Worm (Caenorhabditis elegans) whole organism, L2 larva: Measurements from ENCODE around the gene rbm-39.

Experiments
- C34F6.9 ChIP-seq: fragments of 150-350 bp; optimal IDR thresholded peaks from 2 replicates; lab custom pipeline; 2014; ENCODE audit warnings: missing biosample characterization, missing genetic modification characterization
- F13H6.1 ChIP-seq: sonication (generic microtip); optimal IDR thresholded peaks from 2 replicates; lab custom pipeline; 2016; ENCODE audit warnings: missing genetic modification characterization, missing compliant biosample characterization
- Y55F3AM.14 ChIP-seq: fragments of 200-800 bp; sonication (Bioruptor generic); optimal IDR thresholded peaks from 2 replicates; lab custom pipeline; 2018; ENCODE audit warnings: mild to moderate bottlenecking, missing genetic modification characterization, missing compliant biosample characterization
- alr-1 ChIP-seq: fragments of 150-350 bp; optimal IDR thresholded peaks from 2 replicates; lab custom pipeline; 2014; ENCODE audit warnings: missing biosample characterization, missing genetic modification characterization
- aly-2 ChIP-seq: fragments of 150-350 bp; optimal IDR thresholded peaks from 2 replicates; lab custom pipeline; 2014; ENCODE audit warnings: missing biosample characterization, missing genetic modification characterization
- ama-1 ChIP-seq: fragments of 150-350 bp; optimal IDR thresholded peaks from 2 replicates; lab custom pipeline; 2018; ENCODE audit warnings: inconsistent platforms
- blmp-1 ChIP-seq: sonication (generic microtip); optimal IDR thresholded peaks from 2 replicates; lab custom pipeline; 2017; ENCODE audit warnings: missing genetic modification characterization, mild to moderate bottlenecking, missing compliant biosample characterization, antibody characterized with exemption, moderate library complexity; ENCODE audit not compliant: insufficient read depth
- crh-2 ChIP-seq: sonication (generic microtip); optimal IDR thresholded peaks from 2 replicates; lab custom pipeline; 2017; ENCODE audit warnings: missing biosample characterization, missing genetic modification characterization
- dmd-4 ChIP-seq: sonication (generic microtip); optimal IDR thresholded peaks from 2 replicates; lab custom pipeline; 2017; ENCODE audit warnings: missing biosample characterization, missing genetic modification characterization
- elt-1 ChIP-seq: fragments of 150-350 bp; optimal IDR thresholded peaks from 2 replicates; lab custom pipeline; 2014; ENCODE audit warnings: missing biosample characterization, missing genetic modification characterization
- elt-3 ChIP-seq: sonication (generic microtip); optimal IDR thresholded peaks from 2 replicates; lab custom pipeline; 2017; ENCODE audit warnings: missing biosample characterization, missing genetic modification characterization
- gmeb-1 ChIP-seq: fragments of 150-350 bp; optimal IDR thresholded peaks from 2 replicates; lab custom pipeline; 2014; ENCODE audit warnings: missing biosample characterization, missing genetic modification characterization
- lin-11 ChIP-seq: fragments of 150-350 bp; sonication (generic microtip); optimal IDR thresholded peaks from 2 replicates; lab custom pipeline; 2014; ENCODE audit warnings: missing biosample characterization, missing genetic modification characterization, inconsistent platforms, mixed read lengths
- lin-13 ChIP-seq: fragments of 150-350 bp; optimal IDR thresholded peaks from 2 replicates; lab custom pipeline; 2014; ENCODE audit warnings: missing biosample characterization, missing genetic modification reagents, missing genetic modification characterization
- lin-39 ChIP-seq: fragments of 150-350 bp; optimal IDR thresholded peaks from 2 replicates; lab custom pipeline; 2014; ENCODE audit warnings: missing biosample characterization, missing genetic modification reagents, missing genetic modification characterization
- lsy-2 ChIP-seq, 2 experiments: fragments of 150-350 bp in 1 of 2; sonication (generic microtip) in 1 of 2; optimal IDR thresholded peaks; 2 replicates each; lab custom pipeline; 2014 to 2017; ENCODE audit warnings: missing biosample characterization in 2 of 2, missing genetic modification characterization in 2 of 2
- mab-5 ChIP-seq: fragments of 150-350 bp; optimal IDR thresholded peaks from 2 replicates; lab custom pipeline; 2014; ENCODE audit warnings: missing biosample characterization, missing genetic modification characterization
- mdl-1 ChIP-seq, 2 experiments: fragments of 150-350 bp in 1 of 2; sonication (generic microtip) in 1 of 2; optimal IDR thresholded peaks; 2 replicates each; lab custom pipeline; 2017; ENCODE audit warnings: missing biosample characterization in 2 of 2, missing genetic modification characterization in 2 of 2
- nhr-10 ChIP-seq: sonication (generic microtip); optimal IDR thresholded peaks from 2 replicates; lab custom pipeline; 2017; ENCODE audit warnings: missing biosample characterization, missing genetic modification characterization
- nhr-11 ChIP-seq: fragments of 150-350 bp; optimal IDR thresholded peaks from 2 replicates; lab custom pipeline; 2014; ENCODE audit warnings: missing biosample characterization, missing genetic modification characterization
- nhr-12 ChIP-seq: fragments of 150-350 bp; optimal IDR thresholded peaks from 2 replicates; lab custom pipeline; 2014; ENCODE audit warnings: missing biosample characterization, missing genetic modification characterization
- nhr-129 ChIP-seq: fragments of 150-350 bp; optimal IDR thresholded peaks from 2 replicates; lab custom pipeline; 2014; ENCODE audit warnings: missing biosample characterization, missing genetic modification characterization
- nhr-23 ChIP-seq: fragments of 150-350 bp; optimal IDR thresholded peaks from 2 replicates; lab custom pipeline; 2014; ENCODE audit warnings: missing biosample characterization, missing genetic modification reagents, missing genetic modification characterization
- nhr-237 ChIP-seq: fragments of 150-350 bp; optimal IDR thresholded peaks from 2 replicates; lab custom pipeline; 2014; ENCODE audit warnings: missing biosample characterization, missing genetic modification characterization
- nhr-25 ChIP-seq: fragments of 150-350 bp; sonication (generic microtip); optimal IDR thresholded peaks from 3 replicates; lab custom pipeline; 2014; ENCODE audit warnings: missing biosample characterization, missing genetic modification characterization
- nhr-6 ChIP-seq: fragments of 150-350 bp; optimal IDR thresholded peaks from 2 replicates; lab custom pipeline; 2014; ENCODE audit warnings: missing biosample characterization, missing genetic modification characterization
- nhr-77 ChIP-seq: fragments of 150-350 bp; optimal IDR thresholded peaks from 2 replicates; lab custom pipeline; 2014; ENCODE audit warnings: missing biosample characterization, missing genetic modification characterization
- peb-1 ChIP-seq: fragments of 150-350 bp; optimal IDR thresholded peaks from 2 replicates; lab custom pipeline; 2014; ENCODE audit warnings: missing biosample characterization, missing genetic modification characterization
- sem-4 ChIP-seq: fragments of 150-350 bp; optimal IDR thresholded peaks from 2 replicates; lab custom pipeline; 2014; ENCODE audit warnings: missing biosample characterization, missing genetic modification reagents, missing genetic modification characterization
- skn-1 ChIP-seq: sonication (generic microtip); optimal IDR thresholded peaks from 2 replicates; lab custom pipeline; 2017; ENCODE audit warnings: missing biosample characterization, missing genetic modification characterization
- sma-3 ChIP-seq: sonication (generic microtip); optimal IDR thresholded peaks from 2 replicates; lab custom pipeline; 2016; ENCODE audit warnings: missing genetic modification reagents, missing genetic modification characterization, missing compliant biosample characterization
- unc-39 ChIP-seq: fragments of 150-350 bp; optimal IDR thresholded peaks from 2 replicates; lab custom pipeline; 2014; ENCODE audit warnings: missing biosample characterization, missing genetic modification characterization
- unc-55 ChIP-seq: fragments of 150-350 bp; sonication (generic microtip); optimal IDR thresholded peaks from 3 replicates; lab custom pipeline; 2014; ENCODE audit warnings: missing biosample characterization, missing genetic modification reagents, missing genetic modification characterization
- unc-62 ChIP-seq: fragments of 150-350 bp; optimal IDR thresholded peaks from 2 replicates; lab custom pipeline; 2014; ENCODE audit warnings: missing biosample characterization, missing genetic modification reagents, missing genetic modification characterization
- zag-1 ChIP-seq: fragments of 150-350 bp; optimal IDR thresholded peaks from 2 replicates; lab custom pipeline; 2014; ENCODE audit warnings: missing biosample characterization, missing genetic modification characterization
- ztf-1 ChIP-seq: fragments of 200-800 bp; sonication (Bioruptor generic); conservative IDR thresholded peaks from 2 replicates; pipeline ENCODE4 v1.3.6; 2022; ENCODE audit warnings: missing genetic modification characterization, missing compliant biosample characterization
- ztf-11 ChIP-seq: sonication (generic microtip); optimal IDR thresholded peaks from 2 replicates; lab custom pipeline; 2017; ENCODE audit warnings: missing biosample characterization, missing genetic modification characterization
- ztf-4 ChIP-seq: fragments of 150-350 bp; optimal IDR thresholded peaks from 2 replicates; lab custom pipeline; 2014; ENCODE audit warnings: missing biosample characterization, missing genetic modification characterization

Gene rbm-39

DNA sequence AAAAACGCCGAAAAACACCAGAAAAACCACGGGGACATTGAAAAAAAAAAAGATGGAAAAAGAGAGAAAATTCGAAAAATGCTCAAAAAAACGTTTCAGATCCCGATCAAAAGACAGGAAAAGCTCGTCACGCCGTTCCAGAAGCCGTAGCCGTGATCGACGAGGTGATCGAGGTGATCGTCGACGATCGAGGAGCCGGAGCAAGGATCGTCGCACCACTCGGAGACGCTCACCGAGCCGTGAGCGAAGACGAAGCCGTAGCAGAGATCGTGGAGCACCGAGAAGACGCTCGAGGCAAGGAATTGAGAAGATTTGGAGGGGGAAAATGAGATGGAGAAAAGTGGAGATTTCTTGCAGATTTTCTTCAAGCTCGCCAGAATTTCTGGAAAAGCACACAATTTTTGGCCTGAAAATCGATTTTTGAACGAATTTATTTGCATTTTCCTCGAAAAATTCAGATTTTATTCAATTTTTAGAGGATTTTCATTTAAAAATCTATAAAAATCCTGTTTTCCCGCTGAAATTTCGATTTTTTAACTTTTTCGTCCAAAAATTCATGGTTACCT, 892 bp downstream of the rbm-39 start:
- TF ChIP-seq lsy-2 (tag; optimal IDR thresholded peaks at IDR 0.05; lab: Kevin White, UChicago), result no peak
- no peak for TF ChIP-seq lin-11 (tag; lab: Kevin White, UChicago)
- no peak for TF ChIP-seq C34F6.9
- no peak for TF ChIP-seq aly-2 (tag; lab: Kevin White, UChicago)
- TF ChIP-seq nhr-10, result no peak
- no peak for TF ChIP-seq blmp-1 (tag; lab: Kevin White, UChicago)
- TF ChIP-seq ztf-11, result no peak
- TF ChIP-seq sma-3 (GFP tag; lab: Kevin White, UChicago), result no peak
- TF ChIP-seq peb-1 (tag; lab: Kevin White, UChicago), result no peak
- TF ChIP-seq ama-1 (lab: Kevin White, UChicago), result no peak
- no peak for TF ChIP-seq nhr-77 (tag; lab: Kevin White, UChicago)
- TF ChIP-seq unc-55 (GFP tag; lab: Kevin White, UChicago), result no peak

DNA sequence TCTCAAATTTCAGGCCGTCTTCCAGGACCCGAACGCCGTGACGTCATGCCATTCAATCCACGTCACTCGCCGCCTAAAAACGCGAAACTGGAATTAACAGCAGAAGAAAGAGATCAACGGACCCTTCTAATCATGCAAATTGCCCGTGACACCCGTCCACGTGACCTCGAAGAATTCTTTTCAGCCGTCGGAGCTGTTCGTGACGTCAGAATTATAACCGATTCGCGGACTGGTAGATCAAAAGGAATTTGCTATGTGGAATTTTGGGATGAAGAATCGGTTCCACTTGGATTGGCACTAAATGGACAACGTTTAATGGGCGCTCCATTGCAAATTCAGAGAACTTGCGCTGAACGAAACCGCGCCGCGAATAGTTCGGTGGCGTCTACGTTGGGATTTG, 3.0 kb downstream of the rbm-39 start:
- TF ChIP-seq nhr-23 (tag; lab: Kevin White, UChicago) (no peak), nhr-12 (no peak), mab-5 (tag; lab: Kevin White, UChicago) (no peak), unc-55 (GFP tag; lab: Kevin White, UChicago) (no peak), crh-2 (tag; lab: Kevin White, UChicago) (no peak), elt-1 (tag; lab: Kevin White, UChicago) (no peak)
- TF ChIP-seq, all 48 proteins: peak for 0

DNA sequence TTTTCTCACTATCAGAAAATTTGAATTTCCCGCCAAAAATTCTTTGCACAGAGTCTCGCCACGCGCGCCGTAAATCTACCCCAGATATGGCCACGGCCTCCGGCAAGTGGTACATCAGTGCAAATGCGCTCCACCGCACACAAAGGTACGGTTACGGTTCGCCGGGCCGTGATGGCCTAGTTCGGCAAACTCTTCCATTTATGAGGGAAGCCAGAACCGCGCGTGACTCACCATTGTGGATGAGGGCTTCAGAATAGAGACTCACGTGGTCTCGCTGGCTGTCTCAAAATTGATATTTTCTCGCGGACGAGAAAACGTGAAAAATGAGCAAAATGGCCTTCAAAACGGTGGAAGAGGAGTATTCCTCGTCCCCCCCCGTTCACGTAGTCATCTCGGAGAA, 7.4 kb downstream of the rbm-39 start:
- no peak for TF ChIP-seq nhr-12
- no peak for TF ChIP-seq skn-1 (tag; lab: Kevin White, UChicago)
- TF ChIP-seq crh-2 (tag; lab: Kevin White, UChicago), result no peak
- TF ChIP-seq ztf-4, result no peak
- TF ChIP-seq blmp-1 (tag; lab: Kevin White, UChicago), result no peak
- TF ChIP-seq nhr-237 (tag; lab: Kevin White, UChicago), result no peak
- no peak for TF ChIP-seq mdl-1 (tag; optimal IDR thresholded peaks at IDR 0.05; lab: Kevin White, UChicago)
- TF ChIP-seq nhr-25 (tag; lab: Kevin White, UChicago), result no peak
- TF ChIP-seq nhr-6, result no peak
- no peak for TF ChIP-seq mab-5 (tag; lab: Kevin White, UChicago)
- TF ChIP-seq alr-1 (tag; lab: Kevin White, UChicago), result no peak
- no peak for TF ChIP-seq lsy-2 (tag; optimal IDR thresholded peaks at IDR 0.05; lab: Kevin White, UChicago)
- no peak for TF ChIP-seq unc-55 (GFP tag; lab: Kevin White, UChicago)
- no peak for TF ChIP-seq unc-62 (GFP tag; lab: Kevin White, UChicago)
- no peak for TF ChIP-seq sem-4 (tag; lab: Kevin White, UChicago)
- no peak for TF ChIP-seq elt-3 (tag; lab: Kevin White, UChicago)
- no peak for TF ChIP-seq elt-1 (tag; lab: Kevin White, UChicago)
- TF ChIP-seq sma-3 (GFP tag; lab: Kevin White, UChicago), result no peak
- no peak for TF ChIP-seq gmeb-1 (tag; lab: Kevin White, UChicago)

DNA sequence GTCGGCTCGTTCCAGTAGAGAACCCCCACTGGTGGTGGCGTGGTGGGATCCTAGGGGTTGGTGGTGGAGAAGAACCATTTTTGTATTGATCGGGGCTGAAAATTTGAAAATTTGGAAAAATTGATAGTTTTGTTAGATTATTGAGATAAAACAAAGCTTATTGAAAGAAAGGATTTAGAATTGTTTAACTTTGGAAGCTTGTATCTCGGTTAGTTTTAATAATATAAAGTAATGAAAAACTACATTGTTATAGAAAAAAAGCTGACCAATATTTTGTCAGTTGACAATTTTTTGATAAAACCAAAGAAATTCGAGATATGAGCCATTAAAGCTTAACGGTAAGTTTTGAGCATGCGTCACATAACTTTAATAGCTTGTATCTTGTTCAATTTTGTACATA, 17.5 kb downstream of the rbm-39 start, which contains the start of gene abhd-14:
Gene abhd-14 (minus strand): TSS at position 101 of the 400 bp plus-strand sequence.
- TF ChIP-seq ztf-11 (no peak), nhr-129 (tag; lab: Kevin White, UChicago) (no peak), nhr-12 (no peak), Y55F3AM.14 (GFP tag; lab: Kevin White, UChicago) (no peak), sma-3 (GFP tag; lab: Kevin White, UChicago) (no peak), F13H6.1 (tag; lab: Kevin White, UChicago) (no peak), ztf-1 (GFP tag; lab: Robert Waterston, UW) (no peak), nhr-25 (tag; lab: Kevin White, UChicago) (no peak), lin-39 (tag; lab: Kevin White, UChicago) (no peak), mab-5 (tag; lab: Kevin White, UChicago) (no peak), mdl-1 (tag; optimal IDR thresholded peaks at IDR 0.05; lab: Kevin White, UChicago) (no peak), zag-1 (tag; lab: Kevin White, UChicago) (no peak), blmp-1 (tag; lab: Kevin White, UChicago) (no peak), nhr-77 (tag; lab: Kevin White, UChicago) (no peak), nhr-11 (tag; lab: Kevin White, UChicago) (no peak), lin-13 (GFP tag; lab: Kevin White, UChicago) (no peak), dmd-4 (tag; lab: Kevin White, UChicago) (no peak), gmeb-1 (tag; lab: Kevin White, UChicago) (no peak), unc-39 (no peak)
